Fruit fly (Drosophila melanogaster): ENCODE results near the gene Vdup1.

Vdup1 gene

dm6 chr3L:178913-179488 is at the start of gene Vdup1:
TSS of gene Vdup1 (minus strand) at chr3L:178963.
- TF ChIP-seq CTCF (optimal IDR thresholded peaks at IDR 0.05) (no peak), CG8478 (optimal IDR thresholded peaks at IDR 0.05) (no peak)

DNA sequence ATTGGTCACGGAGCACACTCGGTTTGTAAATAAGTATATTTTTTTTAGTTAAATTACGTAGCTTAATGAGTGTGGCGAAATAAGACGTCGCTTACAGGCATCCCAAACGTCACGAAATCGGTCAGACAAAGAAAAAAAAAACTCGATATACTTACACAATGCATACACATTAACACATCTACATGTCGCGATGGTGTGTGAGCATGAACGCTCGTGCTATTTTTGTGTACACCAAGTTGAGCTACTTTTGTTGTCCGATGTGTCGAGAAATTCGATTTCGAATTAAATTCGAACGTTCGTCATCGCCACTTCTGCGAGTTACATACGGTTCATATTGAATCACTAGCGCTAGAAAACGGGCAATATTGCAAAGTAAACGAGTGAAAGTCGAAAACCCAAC is 46.4 kb upstream of the Vdup1 start:
- no peak for TF ChIP-seq CTCF (optimal IDR thresholded peaks at IDR 0.05)
- TF ChIP-seq CG8478 (optimal IDR thresholded peaks at IDR 0.05), result no peak

- no peak for TF ChIP-seq CG8478 (optimal IDR thresholded peaks at IDR 0.05)
- no peak for TF ChIP-seq CTCF (optimal IDR thresholded peaks at IDR 0.05)
Measured at dm6 chr3L:224004-224951, 45.5 kb upstream of the Vdup1 start.

dm6 chr3L:223019-223902 is 44.5 kb upstream of the Vdup1 start, which contains the start of the genes pyx and CG33229:
TSS of gene pyx (minus strand) at chr3L:223069.
TSS of gene CG33229 (plus strand) at chr3L:223852.
- TF ChIP-seq CG8478 (optimal IDR thresholded peaks at IDR 0.05), result no peak
- no peak for TF ChIP-seq CTCF (optimal IDR thresholded peaks at IDR 0.05)

dm6 chr3L:217480-218118 is 38.8 kb upstream of the Vdup1 start, which contains the start of gene CG13877:
TSS of gene CG13877 (plus strand) at chr3L:218068.
- TF ChIP-seq CTCF (optimal IDR thresholded peaks at IDR 0.05), result no peak
- TF ChIP-seq CG8478 (optimal IDR thresholded peaks at IDR 0.05), result no peak

DNA sequence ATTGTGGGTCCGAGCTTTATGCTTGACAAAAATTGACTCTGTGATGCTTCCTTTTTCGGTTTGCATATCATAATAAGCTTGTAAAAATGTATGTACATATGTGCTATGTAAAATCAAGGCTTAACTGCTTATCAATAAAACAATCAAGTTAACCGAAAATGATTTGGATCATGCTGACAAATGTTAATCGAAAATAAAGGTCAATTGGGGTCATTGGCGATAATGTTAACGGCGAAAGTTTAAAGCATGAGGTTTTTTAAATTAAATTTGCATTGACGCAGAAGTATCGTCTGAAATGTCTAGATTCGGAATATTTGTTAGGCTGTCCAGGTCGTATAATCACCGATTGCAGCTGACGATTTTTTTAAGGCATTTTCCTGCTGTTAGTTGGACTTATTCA is 37.6 kb upstream of the Vdup1 start, which contains the start of gene Kaz1-ORFB:
Kaz1-ORFB (plus strand) TSS at position 301 of the 400 bp plus-strand sequence.
- TF ChIP-seq CG8478 (optimal IDR thresholded peaks at IDR 0.05) (no peak), CTCF (optimal IDR thresholded peaks at IDR 0.05) (no peak)

DNA sequence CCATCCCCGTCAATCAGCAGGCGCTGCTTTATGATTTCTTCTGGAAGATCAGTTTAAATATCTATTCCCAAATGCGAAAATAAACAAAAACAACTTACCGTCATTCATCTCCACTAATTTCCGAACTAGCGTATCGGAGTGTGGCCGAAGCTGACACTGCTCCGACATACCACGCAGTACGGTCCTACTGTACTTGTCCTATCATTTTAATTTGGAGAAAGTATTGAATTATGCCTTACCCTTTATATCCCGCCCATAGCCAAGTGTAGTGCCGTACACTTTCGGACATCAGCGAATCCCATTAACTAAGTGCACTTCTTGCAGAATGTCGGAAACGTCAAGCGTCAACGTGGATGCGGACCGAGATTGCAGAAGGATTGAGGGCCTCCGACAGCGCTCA is 33.8 kb upstream of the Vdup1 start, which contains the start of the genes thoc7 and Dis3l2:
thoc7 (minus strand) TSS at position 168 of the 400 bp plus-strand sequence.
Dis3l2 (plus strand) TSS at position 190 of the 400 bp plus-strand sequence.
- no peak for TF ChIP-seq CG8478 (optimal IDR thresholded peaks at IDR 0.05)
- no peak for TF ChIP-seq CTCF (optimal IDR thresholded peaks at IDR 0.05)

- no peak for TF ChIP-seq CG8478 (optimal IDR thresholded peaks at IDR 0.05)
- no peak for TF ChIP-seq CTCF (optimal IDR thresholded peaks at IDR 0.05)
Measured at dm6 chr3L:211200-211599, 32.4 kb upstream of the Vdup1 start, which contains the start of gene Prp4k. TSS of gene Prp4k (minus strand) at chr3L:211457.

dm6 chr3L:205723-206284 is 27.0 kb upstream of the Vdup1 start, which contains the start of the genes Gk1 and CG13876:
TSS of gene Gk1 (minus strand) at chr3L:205844.
TSS of gene CG13876 (plus strand) at chr3L:206134.
- TF ChIP-seq CTCF (optimal IDR thresholded peaks at IDR 0.05) (no peak), CG8478 (optimal IDR thresholded peaks at IDR 0.05) (no peak)

DNA sequence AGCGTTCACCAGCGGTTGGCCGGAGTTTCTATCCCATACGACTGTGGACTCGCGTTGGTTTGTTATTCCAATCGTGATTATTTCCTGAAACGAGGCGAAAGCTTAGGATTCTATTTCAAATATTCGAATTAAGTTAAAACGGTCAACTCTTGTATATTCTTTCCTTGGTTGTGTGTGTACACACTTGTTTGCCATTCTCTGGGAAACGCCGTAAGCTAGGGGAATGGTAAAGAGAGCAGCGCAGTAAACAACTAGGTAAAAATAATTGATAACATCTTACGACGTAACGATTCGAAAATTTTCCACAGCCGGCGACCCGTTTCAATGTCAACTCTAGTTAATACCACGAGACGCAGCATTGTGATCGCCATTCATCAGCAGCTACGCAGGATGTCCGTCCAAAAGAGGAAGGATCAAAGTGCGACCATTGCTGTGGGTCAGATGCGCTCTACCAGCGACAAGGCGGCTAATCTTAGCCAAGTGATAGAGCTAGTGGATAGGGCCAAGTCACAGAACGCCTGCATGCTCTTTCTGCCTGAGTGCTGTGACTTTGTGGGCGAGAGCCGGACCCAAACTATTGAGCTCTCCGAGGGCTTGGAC is 24.9 kb upstream of the Vdup1 start, which contains the start of gene NitFhit:
NitFhit (plus strand) TSS at position 195 of the 600 bp plus-strand sequence.
- TF ChIP-seq CTCF (optimal IDR thresholded peaks at IDR 0.05) (no peak), CG8478 (optimal IDR thresholded peaks at IDR 0.05) (no peak)

DNA sequence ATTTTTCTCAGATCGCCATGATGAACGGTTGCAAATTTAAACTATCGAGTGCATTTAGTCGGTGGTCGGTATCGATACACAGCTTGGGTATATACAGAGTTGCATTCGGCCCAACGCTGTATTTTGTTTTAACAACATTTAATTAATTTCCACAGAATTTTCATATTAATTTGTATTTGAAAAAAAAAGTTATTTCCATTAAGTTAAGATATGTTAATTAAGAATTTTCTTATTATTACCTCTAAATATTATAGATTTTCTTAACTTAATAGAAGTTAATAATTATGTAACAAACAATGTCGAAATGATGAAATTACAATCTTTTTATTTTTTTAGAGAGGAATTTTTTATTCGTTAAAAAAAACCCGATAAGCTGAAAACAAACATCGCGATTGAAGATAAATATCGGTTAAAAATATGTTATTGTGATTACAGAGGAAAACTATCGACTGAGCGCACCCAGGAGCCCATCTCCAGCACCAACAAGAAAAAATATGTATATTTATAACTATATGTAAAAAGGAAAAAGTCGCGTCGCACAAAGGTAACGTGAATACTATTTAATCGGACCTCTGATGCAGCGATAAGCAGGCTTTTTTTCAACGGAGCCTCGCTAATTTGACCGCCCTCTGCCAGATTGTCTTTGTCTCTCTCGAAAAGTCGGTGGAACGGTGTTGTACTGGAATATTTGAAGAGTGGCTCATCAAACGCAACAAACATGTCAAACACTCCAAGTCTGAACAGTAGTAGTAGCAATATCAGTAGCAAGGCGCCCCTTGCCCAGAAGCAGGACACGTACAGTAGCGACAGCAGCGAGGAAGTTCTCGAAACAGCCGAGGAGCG is 21.2 kb upstream of the Vdup1 start, which contains the start of the genes rno and mri:
rno (minus strand) TSS at position 9 of the 843 bp plus-strand sequence.
mri (plus strand) TSS at position 421 of the 843 bp plus-strand sequence.
- TF ChIP-seq CG8478 (optimal IDR thresholded peaks at IDR 0.05) (no peak), CTCF (optimal IDR thresholded peaks at IDR 0.05) (no peak)
